Worm (Caenorhabditis elegans) whole organism, dauer: ENCODE results near the gene ZK177.2.
"Not testable (repeated sequence)": the region's sequence is repeated elsewhere in the genome, so short reads cannot be mapped to it uniquely, and the experiment has no call there.

Experiments used
- unc-62 ChIP-seq: sonication (generic microtip); optimal IDR thresholded peaks from 2 replicates; lab custom pipeline; 2017; ENCODE audit warnings: missing biosample characterization, missing genetic modification reagents, missing genetic modification characterization

ZK177.2 gene

ce11 chrII:5512473-5513097, 6.4 kb upstream of the ZK177.2 start:
- no peak for TF ChIP-seq unc-62 (GFP tag; lab: Kevin White, UChicago)

ce11 chrII:5514846-5515245, 4.2 kb upstream of the ZK177.2 start, which contains the start of gene sahd-1:
TSS of gene sahd-1 (minus strand) at chrII:5514945.
- no peak for TF ChIP-seq unc-62 (GFP tag; lab: Kevin White, UChicago)

ce11 chrII:5515542-5515941, 3.5 kb upstream of the ZK177.2 start, which contains the start of gene ZK177.3:
TSS of gene ZK177.3 (plus strand) at chrII:5515842.
- no peak for TF ChIP-seq unc-62 (GFP tag; lab: Kevin White, UChicago)

ce11 chrII:5517643-5518042, 1.4 kb upstream of the ZK177.2 start, which contains the start of gene ZK177.9:
TSS of gene ZK177.9 (minus strand) at chrII:5517743.
- no peak for TF ChIP-seq unc-62 (GFP tag; lab: Kevin White, UChicago)

ce11 chrII:5518055-5518454, 955 bp upstream of the ZK177.2 start:
- TF ChIP-seq unc-62 (GFP tag; lab: Kevin White, UChicago), result no peak

- no peak for TF ChIP-seq unc-62 (GFP tag; lab: Kevin White, UChicago)
These were observed 2.4 kb downstream of the ZK177.2 start, which contains the start of gene ZK177.12 for ce11 chrII:5521411-5521810. TSS of gene ZK177.12 (plus strand) at chrII:5521711.

ce11 chrII:5522637-5523036, 3.6 kb downstream of the ZK177.2 start, which contains the start of gene ZK177.11:
TSS of gene ZK177.11 (plus strand) at chrII:5522937.
- no peak for TF ChIP-seq unc-62 (GFP tag; lab: Kevin White, UChicago)

- no peak for TF ChIP-seq unc-62 (GFP tag; lab: Kevin White, UChicago)
These were observed 6.3 kb downstream of the ZK177.2 start, which contains the start of gene tbx-35 for ce11 chrII:5525297-5525696. TSS of gene tbx-35 (minus strand) at chrII:5525397.

ce11 chrII:5527841-5528240, 8.8 kb downstream of the ZK177.2 start, which contains the start of gene ZK177.1:
TSS of gene ZK177.1 (plus strand) at chrII:5528141.
- TF ChIP-seq unc-62 (GFP tag; lab: Kevin White, UChicago), result no peak

- TF ChIP-seq unc-62 (GFP tag; lab: Kevin White, UChicago), result no peak
These were observed 12.9 kb downstream of the ZK177.2 start, which contains the start of gene C17C3.9 for ce11 chrII:5531855-5532328. TSS of gene C17C3.9 (minus strand) at chrII:5532278.

- TF ChIP-seq unc-62 (GFP tag; lab: Kevin White, UChicago), result no peak
These were observed 14.6 kb downstream of the ZK177.2 start, which contains the start of gene hlh-26 for ce11 chrII:5533642-5534041. TSS of gene hlh-26 (minus strand) at chrII:5533742.

- TF ChIP-seq unc-62 (GFP tag; lab: Kevin White, UChicago), result not testable (repeated sequence)
These were observed 15.9 kb downstream of the ZK177.2 start, which contains the start of gene hlh-25 for ce11 chrII:5534939-5535338. TSS of gene hlh-25 (plus strand) at chrII:5535239.

- TF ChIP-seq unc-62 (GFP tag; lab: Kevin White, UChicago), result no peak
These were observed 18.1 kb downstream of the ZK177.2 start for ce11 chrII:5537078-5537477.

- TF ChIP-seq unc-62 (GFP tag; lab: Kevin White, UChicago), result no peak
These were observed 18.5 kb downstream of the ZK177.2 start, which contains the start of gene C17C3.11 for ce11 chrII:5537524-5537923. TSS of gene C17C3.11 (plus strand) at chrII:5537824.

- TF ChIP-seq unc-62 (GFP tag; lab: Kevin White, UChicago), result not testable (repeated sequence)
These were observed 21.1 kb downstream of the ZK177.2 start, which contains the start of gene hlh-27 for ce11 chrII:5540113-5540512. TSS of gene hlh-27 (minus strand) at chrII:5540213.

ce11 chrII:5541685-5542084, 22.7 kb downstream of the ZK177.2 start, which contains the start of gene C17C3.24:
TSS of gene C17C3.24 (minus strand) at chrII:5541785.
- TF ChIP-seq unc-62 (GFP tag; lab: Kevin White, UChicago), result no peak
